Fruit fly (Drosophila melanogaster) whole organism, prepupa: ENCODE data around the gene eIF3a.
A peak's percentile ranks its signal among the peaks of the same experiment; 100 is the strongest.

Experiments used
- Blimp-1 ChIP-seq: fragments of 200-800 bp; sonication (Bioruptor generic); optimal IDR thresholded peaks from 3 replicates; lab custom pipeline; 2017; ENCODE audit warnings: missing biosample characterization, missing genetic modification characterization, mild to moderate bottlenecking, moderate library complexity, missing genetic modification reagents
- CG10669 ChIP-seq: fragments of 200-800 bp; sonication (Bioruptor generic); optimal IDR thresholded peaks from 3 replicates; lab custom pipeline; 2018; ENCODE audit warnings: missing biosample characterization, mild to moderate bottlenecking, missing genetic modification characterization, moderate library complexity
- CG11294 ChIP-seq: fragments of 200-800 bp; sonication (Bioruptor generic); IDR thresholded peaks from 2 replicates; pipeline ENCODE4 v1.3.6; 2022; ENCODE audit warnings: missing biosample characterization, missing genetic modification characterization
- CG11762 ChIP-seq: fragments of 200-800 bp; sonication (Bioruptor generic); optimal IDR thresholded peaks from 3 replicates; lab custom pipeline; 2016; ENCODE audit warnings: missing biosample characterization, missing genetic modification characterization; ENCODE audit not compliant: insufficient read depth
- CG11902 ChIP-seq: fragments of 200-800 bp; sonication (Bioruptor generic); optimal IDR thresholded peaks from 3 replicates; lab custom pipeline; 2016; ENCODE audit warnings: missing biosample characterization, missing genetic modification characterization
- CG1621 ChIP-seq: fragments of 200-800 bp; sonication (Bioruptor generic); optimal IDR thresholded peaks from 3 replicates; lab custom pipeline; 2018; ENCODE audit warnings: missing biosample characterization, mild to moderate bottlenecking, missing genetic modification characterization
- CG16779 ChIP-seq: fragments of 200-800 bp; sonication (Bioruptor generic); optimal IDR thresholded peaks from 3 replicates; lab custom pipeline; 2017; ENCODE audit warnings: missing biosample characterization, mild to moderate bottlenecking, missing genetic modification characterization
- CG3032 ChIP-seq: fragments of 200-800 bp; optimal IDR thresholded peaks from 2 replicates; lab custom pipeline; 2019; ENCODE audit warnings: missing biosample characterization, mild to moderate bottlenecking, missing genetic modification characterization, moderate library complexity
- CG34406 ChIP-seq: fragments of 200-800 bp; sonication (Bioruptor generic); optimal IDR thresholded peaks from 3 replicates; lab custom pipeline; 2016; ENCODE audit warnings: missing biosample characterization, missing genetic modification characterization
- CG3919 ChIP-seq: fragments of 200-800 bp; sonication (Bioruptor generic); optimal IDR thresholded peaks from 3 replicates; lab custom pipeline; 2016; ENCODE audit warnings: missing biosample characterization, missing genetic modification characterization
- CG4318 ChIP-seq: fragments of 200-800 bp; sonication (Bioruptor generic); optimal IDR thresholded peaks from 3 replicates; lab custom pipeline; 2017; ENCODE audit warnings: missing biosample characterization, mild to moderate bottlenecking, missing genetic modification characterization
- CG6163 ChIP-seq: fragments of 200-800 bp; sonication (Bioruptor generic); IDR thresholded peaks from 3 replicates; pipeline ENCODE4 v1.3.6; 2022; ENCODE audit warnings: missing biosample characterization, missing genetic modification characterization
- CG6276 ChIP-seq: fragments of 200-800 bp; sonication (Bioruptor generic); optimal IDR thresholded peaks from 2 replicates; lab custom pipeline; 2017; ENCODE audit warnings: missing biosample characterization, mild to moderate bottlenecking, missing genetic modification characterization
- CG6792 ChIP-seq: fragments of 200-800 bp; sonication (Bioruptor generic); optimal IDR thresholded peaks from 3 replicates; lab custom pipeline; 2016; ENCODE audit warnings: missing biosample characterization, missing genetic modification characterization
- CG6808 ChIP-seq: fragments of 200-800 bp; sonication (Bioruptor generic); optimal IDR thresholded peaks from 3 replicates; lab custom pipeline; 2017; ENCODE audit warnings: missing biosample characterization, missing genetic modification characterization, mild to moderate bottlenecking, moderate library complexity, missing genetic modification reagents
- CG6854 ChIP-seq: fragments of 200-800 bp; sonication (Bioruptor generic); optimal IDR thresholded peaks from 2 replicates; lab custom pipeline; 2017; ENCODE audit warnings: missing biosample characterization, mild to moderate bottlenecking, missing genetic modification characterization
- CG7368 ChIP-seq: fragments of 200-800 bp; sonication (Bioruptor generic); optimal IDR thresholded peaks from 3 replicates; lab custom pipeline; 2016; ENCODE audit warnings: missing biosample characterization, missing genetic modification characterization
- CG8319 ChIP-seq: fragments of 200-800 bp; sonication (Bioruptor generic); optimal IDR thresholded peaks from 3 replicates; lab custom pipeline; 2016; ENCODE audit warnings: missing biosample characterization, missing genetic modification characterization
- CG8632 ChIP-seq: fragments of 200-800 bp; sonication (Bioruptor generic); optimal IDR thresholded peaks from 3 replicates; lab custom pipeline; 2016; ENCODE audit warnings: missing biosample characterization, missing genetic modification characterization
- CG9139 ChIP-seq: fragments of 200-800 bp; sonication (Bioruptor generic); optimal IDR thresholded peaks from 3 replicates; lab custom pipeline; 2017; ENCODE audit warnings: missing biosample characterization, mild to moderate bottlenecking, missing genetic modification characterization
- Eip75B ChIP-seq: fragments of 200-800 bp; sonication (Bioruptor generic); optimal IDR thresholded peaks from 3 replicates; lab custom pipeline; 2016; ENCODE audit warnings: missing biosample characterization, missing genetic modification characterization
- Eip78C ChIP-seq: fragments of 200-800 bp; sonication (Bioruptor generic); peaks from one replicate; lab custom pipeline; 2016; ENCODE audit warnings: missing biosample characterization, missing genetic modification characterization
- Eip93F ChIP-seq: fragments of 200-800 bp; sonication (Bioruptor generic); optimal IDR thresholded peaks from 2 replicates; lab custom pipeline; 2016; ENCODE audit warnings: missing biosample characterization, mild to moderate bottlenecking, missing genetic modification characterization
- Ets21C ChIP-seq: fragments of 200-800 bp; sonication (Bioruptor generic); optimal IDR thresholded peaks from 3 replicates; lab custom pipeline; 2016; ENCODE audit warnings: missing biosample characterization, missing genetic modification characterization
- Ets96B ChIP-seq: fragments of 200-800 bp; optimal IDR thresholded peaks from 2 replicates; lab custom pipeline; 2019; ENCODE audit warnings: missing biosample characterization, mild to moderate bottlenecking, missing genetic modification characterization, moderate library complexity
- Gug ChIP-seq: fragments of 200-800 bp; sonication (Bioruptor generic); IDR thresholded peaks from 2 replicates; pipeline ENCODE4 v1.3.6; 2022; ENCODE audit warnings: missing biosample characterization, missing genetic modification characterization
- Hr38 ChIP-seq: sonication (Bioruptor generic); optimal IDR thresholded peaks from 2 replicates; lab custom pipeline; 2016; ENCODE audit warnings: missing biosample characterization, missing genetic modification characterization
- Hr39 ChIP-seq: fragments of 200-800 bp; sonication (Bioruptor generic); optimal IDR thresholded peaks from 2 replicates; lab custom pipeline; 2016; ENCODE audit warnings: missing biosample characterization, missing genetic modification characterization
- Hr4 ChIP-seq: fragments of 200-800 bp; sonication (Bioruptor generic); optimal IDR thresholded peaks from 3 replicates; lab custom pipeline; 2016; ENCODE audit warnings: missing biosample characterization, missing genetic modification characterization
- Lpt ChIP-seq: fragments of 200-800 bp; sonication (Bioruptor generic); optimal IDR thresholded peaks from 3 replicates; lab custom pipeline; 2016; ENCODE audit warnings: missing biosample characterization, missing genetic modification characterization
- OdsH ChIP-seq: fragments of 200-800 bp; sonication (Bioruptor generic); optimal IDR thresholded peaks from 3 replicates; lab custom pipeline; 2016; ENCODE audit warnings: missing biosample characterization, missing genetic modification characterization
- Smox ChIP-seq: fragments of 200-800 bp; sonication (Bioruptor generic); optimal IDR thresholded peaks from 3 replicates; lab custom pipeline; 2016; ENCODE audit warnings: missing biosample characterization, missing genetic modification characterization
- Sox14 ChIP-seq: fragments of 200-800 bp; sonication (Bioruptor generic); optimal IDR thresholded peaks from 3 replicates; lab custom pipeline; 2016; ENCODE audit warnings: missing biosample characterization, missing genetic modification characterization
- Sox15 ChIP-seq: fragments of 200-800 bp; sonication (Bioruptor generic); optimal IDR thresholded peaks from 3 replicates; lab custom pipeline; 2016; ENCODE audit warnings: missing biosample characterization, missing genetic modification characterization
- achi ChIP-seq: fragments of 200-800 bp; sonication (Bioruptor generic); optimal IDR thresholded peaks from 3 replicates; lab custom pipeline; 2016; ENCODE audit warnings: missing biosample characterization, missing genetic modification characterization
- acj6 ChIP-seq: fragments of 200-800 bp; sonication (Bioruptor generic); optimal IDR thresholded peaks from 3 replicates; lab custom pipeline; 2016; ENCODE audit warnings: missing biosample characterization, missing genetic modification characterization
- cyc ChIP-seq: fragments of 200-800 bp; sonication (Bioruptor generic); optimal IDR thresholded peaks from 3 replicates; lab custom pipeline; 2016; ENCODE audit warnings: missing biosample characterization, missing genetic modification characterization
- dac ChIP-seq: fragments of 200-800 bp; sonication (Bioruptor generic); optimal IDR thresholded peaks from 2 replicates; lab custom pipeline; 2017; ENCODE audit warnings: missing biosample characterization, mild to moderate bottlenecking, missing genetic modification characterization
- eg ChIP-seq: fragments of 200-800 bp; sonication (Bioruptor generic); IDR thresholded peaks from 3 replicates; pipeline ENCODE4 v1.3.6; 2022; ENCODE audit warnings: missing biosample characterization, missing genetic modification characterization
- esn ChIP-seq: fragments of 200-800 bp; sonication (Bioruptor generic); optimal IDR thresholded peaks from 2 replicates; lab custom pipeline; 2016; ENCODE audit warnings: missing biosample characterization, mild to moderate bottlenecking, missing genetic modification characterization, moderate library complexity
- fd59A ChIP-seq: fragments of 200-800 bp; sonication (Bioruptor generic); optimal IDR thresholded peaks from 2 replicates; lab custom pipeline; 2017; ENCODE audit warnings: missing biosample characterization, mild to moderate bottlenecking, missing genetic modification characterization, missing genetic modification reagents
- fd85E ChIP-seq: fragments of 200-800 bp; sonication (Bioruptor generic); optimal IDR thresholded peaks from 3 replicates; lab custom pipeline; 2016; ENCODE audit warnings: missing biosample characterization, missing genetic modification characterization
- fkh ChIP-seq: fragments of 200-800 bp; sonication (Bioruptor generic); optimal IDR thresholded peaks from 3 replicates; lab custom pipeline; 2017; ENCODE audit warnings: missing biosample characterization, mild to moderate bottlenecking, missing genetic modification characterization, moderate library complexity
- lz ChIP-seq: fragments of 200-800 bp; sonication (Bioruptor generic); optimal IDR thresholded peaks from 3 replicates; lab custom pipeline; 2016; ENCODE audit warnings: missing biosample characterization, missing genetic modification characterization
- pdm3 ChIP-seq: fragments of 200-800 bp; sonication (Bioruptor generic); optimal IDR thresholded peaks from 3 replicates; lab custom pipeline; 2016; ENCODE audit warnings: missing biosample characterization, missing genetic modification characterization
- salr ChIP-seq, 2 experiments: fragments of 200-800 bp; sonication (Bioruptor generic); optimal IDR thresholded peaks; 3 replicates each; lab custom pipeline; 2016 to 2018; ENCODE audit warnings: missing biosample characterization in 2 of 2, missing genetic modification characterization in 2 of 2, mild to moderate bottlenecking in 1 of 2
- spab ChIP-seq: fragments of 200-800 bp; sonication (Bioruptor generic); optimal IDR thresholded peaks from 2 replicates; lab custom pipeline; 2017; ENCODE audit warnings: missing biosample characterization, mild to moderate bottlenecking, missing genetic modification characterization, missing genetic modification reagents
- ss ChIP-seq, 2 experiments: fragments of 200-800 bp; sonication (Bioruptor generic); optimal IDR thresholded peaks; 2 replicates in 1 of 2; 3 replicates in 1 of 2; lab custom pipeline; 2017 to 2018; ENCODE audit warnings: mild to moderate bottlenecking in 2 of 2, missing biosample characterization in 2 of 2, missing genetic modification characterization in 2 of 2, moderate library complexity in 1 of 2
- svp ChIP-seq: fragments of 200-800 bp; sonication (Bioruptor generic); peaks from one replicate; lab custom pipeline; 2016; ENCODE audit warnings: missing biosample characterization, missing genetic modification characterization
- topi ChIP-seq: fragments of 200-800 bp; sonication (Bioruptor generic); optimal IDR thresholded peaks from 3 replicates; lab custom pipeline; 2016; ENCODE audit warnings: missing biosample characterization, missing genetic modification characterization
- vri ChIP-seq: fragments of 200-800 bp; sonication (Bioruptor generic); optimal IDR thresholded peaks from 3 replicates; lab custom pipeline; 2016; ENCODE audit warnings: missing biosample characterization, mild to moderate bottlenecking, missing genetic modification characterization

Gene eIF3a

dm6 chr3R:4453213-4453956, 19.7 kb upstream of the eIF3a start:
- TF ChIP-seq Eip93F (GFP tag; lab: Kevin White, UChicago) (no peak), CG10669 (GFP tag; lab: Kevin White, UChicago) (no peak), CG16779 (tag; lab: Kevin White, UChicago) (peak; percentile 71), CG6854 (GFP tag; lab: Kevin White, UChicago) (peak; percentile 84), Eip78C (peak; percentile 66), spab (no peak), CG7368 (GFP tag; lab: Kevin White, UChicago) (no peak), acj6 (GFP tag; lab: Kevin White, UChicago) (no peak), Sox14 (GFP tag; lab: Kevin White, UChicago) (peak; percentile 37), fd59A (GFP tag; lab: Kevin White, UChicago) (no peak), fkh (GFP tag; lab: Kevin White, UChicago) (peak; percentile 54), Lpt (GFP tag; lab: Kevin White, UChicago) (peak; percentile 16), CG3919 (GFP tag; lab: Kevin White, UChicago) (peak; percentile 30), salr (GFP tag; optimal IDR thresholded peaks at IDR 0.05; lab: Kevin White, UChicago) (no peak), CG8319 (GFP tag; lab: Kevin White, UChicago) (no peak), esn (GFP tag; lab: Kevin White, UChicago) (peak; percentile 15), CG11762 (no peak), Hr39 (GFP tag; lab: Kevin White, UChicago) (no peak), dac (GFP tag; lab: Kevin White, UChicago) (no peak), CG6808 (GFP tag; lab: Kevin White, UChicago) (peak; percentile 24), CG34406 (GFP tag; lab: Kevin White, UChicago) (no peak), vri (peak; percentile 99), topi (GFP tag; lab: Kevin White, UChicago) (no peak), lz (GFP tag; lab: Kevin White, UChicago) (no peak), Sox15 (GFP tag; lab: Kevin White, UChicago) (no peak), CG3032 (no peak), cyc (GFP tag; lab: Kevin White, UChicago) (no peak), CG8632 (GFP tag; lab: Kevin White, UChicago) (no peak), Ets21C (GFP tag; lab: Kevin White, UChicago) (no peak), pdm3 (GFP tag; lab: Kevin White, UChicago) (no peak), CG6163 (peak; percentile 63; the same call in 2 of the 3 replicates), fd85E (no peak), Hr4 (no peak), Blimp-1 (GFP tag; lab: Kevin White, UChicago) (peak; percentile 7), Eip75B (GFP tag; lab: Kevin White, UChicago) (peak; percentile 8), CG6792 (GFP tag; lab: Kevin White, UChicago) (peak; percentile 14), CG9139 (GFP tag; lab: Kevin White, UChicago) (no peak), Gug (GFP tag; lab: Robert Waterston, UW) (no peak), CG4318 (no peak), achi (GFP tag; lab: Kevin White, UChicago) (no peak), Ets96B (tag; lab: Kevin White, UChicago) (no peak), ss (GFP tag; optimal IDR thresholded peaks at IDR 0.05; lab: Kevin White, UChicago) (peak; percentile 48 to 62), CG6276 (GFP tag; lab: Kevin White, UChicago) (no peak), eg (GFP tag; lab: Robert Waterston, UW) (peak; percentile 59; the same call in 2 of the 3 replicates), CG11902 (no peak), CG11294 (GFP tag; lab: Robert Waterston, UW) (no peak), Smox (GFP tag; lab: Kevin White, UChicago) (no peak), OdsH (GFP tag; lab: Kevin White, UChicago) (no peak), Hr38 (GFP tag; lab: Kevin White, UChicago) (no peak), CG1621 (tag; lab: Kevin White, UChicago) (peak; percentile 67), svp (peak; percentile 73)
